Worm (Caenorhabditis elegans) whole organism, L1 larva: ENCODE data around the gene F42C5.9.

Experiments
- C16A3.4 ChIP-seq: fragments of 150-350 bp; optimal IDR thresholded peaks from 2 replicates; lab custom pipeline; 2014; ENCODE audit warnings: missing biosample characterization, missing genetic modification characterization
- Y116A8C.19 ChIP-seq: sonication (generic microtip); optimal IDR thresholded peaks from 2 replicates; lab custom pipeline; 2016; ENCODE audit warnings: missing compliant biosample characterization, missing genetic modification characterization, borderline replicate concordance
- aha-1 ChIP-seq: fragments of 150-350 bp; optimal IDR thresholded peaks from 2 replicates; lab custom pipeline; 2014; ENCODE audit warnings: missing biosample characterization, missing genetic modification characterization
- ama-1 ChIP-seq: fragments of 150-350 bp; optimal IDR thresholded peaks from 2 replicates; lab custom pipeline; 2014
- blmp-1 ChIP-seq: fragments of 150-350 bp; optimal IDR thresholded peaks from 2 replicates; lab custom pipeline; 2014; ENCODE audit warnings: missing biosample characterization, missing genetic modification characterization
- dpl-1 ChIP-seq, 3 experiments: fragments of 150-350 bp in 2 of 3; sonication (generic microtip) in 1 of 3; optimal IDR thresholded peaks; 2 replicates each; lab custom pipeline; 2014 to 2017; ENCODE audit warnings: missing biosample characterization in 3 of 3, missing genetic modification characterization in 3 of 3, missing genetic modification reagents in 3 of 3
- dsc-1 ChIP-seq: sonication (generic microtip); optimal IDR thresholded peaks from 2 replicates; lab custom pipeline; 2016; ENCODE audit warnings: mild to moderate bottlenecking, missing genetic modification characterization, missing compliant biosample characterization
- efl-1 ChIP-seq, 4 experiments: fragments of 150-350 bp; optimal IDR thresholded peaks in 3 of 4; peaks in 1 of 4; 1 replicate in 1 of 4; 2 replicates in 3 of 4; lab custom pipeline; 2014; ENCODE audit warnings: missing biosample characterization in 2 of 4, missing genetic modification characterization in 2 of 4, missing genetic modification reagents in 2 of 4
- efl-3 ChIP-seq: fragments of 200-800 bp; sonication (Bioruptor generic); optimal IDR thresholded peaks from 2 replicates; lab custom pipeline; 2018; ENCODE audit warnings: mild to moderate bottlenecking, missing genetic modification characterization, missing compliant biosample characterization
- ets-5 ChIP-seq: fragments of 200-800 bp; sonication (Bioruptor generic); IDR thresholded peaks from 2 replicates; pipeline ENCODE4 v1.3.6; 2022; ENCODE audit warnings: missing genetic modification characterization, missing compliant biosample characterization
- fkh-8 ChIP-seq: sonication (generic microtip); optimal IDR thresholded peaks from 2 replicates; lab custom pipeline; 2016; ENCODE audit warnings: mild to moderate bottlenecking, missing genetic modification characterization, missing compliant biosample characterization
- grh-1 ChIP-seq: fragments of 200-800 bp; sonication (Bioruptor generic); IDR thresholded peaks from 2 replicates; pipeline ENCODE4 v1.3.6; 2022; ENCODE audit warnings: missing genetic modification reagents, missing genetic modification characterization, missing compliant biosample characterization
- hlh-4 ChIP-seq: sonication (generic microtip); optimal IDR thresholded peaks from 2 replicates; lab custom pipeline; 2016; ENCODE audit warnings: mild to moderate bottlenecking, missing genetic modification characterization, missing compliant biosample characterization
- hpl-2 ChIP-seq: fragments of 150-350 bp; optimal IDR thresholded peaks from 2 replicates; lab custom pipeline; 2014; ENCODE audit warnings: missing biosample characterization, missing genetic modification reagents, missing genetic modification characterization
- jun-1 ChIP-seq: fragments of 150-350 bp; optimal IDR thresholded peaks from 2 replicates; lab custom pipeline; 2014; ENCODE audit warnings: missing biosample characterization, missing genetic modification reagents, missing genetic modification characterization
- lin-13 ChIP-seq: fragments of 150-350 bp; optimal IDR thresholded peaks from 2 replicates; lab custom pipeline; 2014; ENCODE audit warnings: missing biosample characterization, missing genetic modification reagents, missing genetic modification characterization
- lin-14 ChIP-seq: fragments of 200-800 bp; sonication (Bioruptor generic); optimal IDR thresholded peaks from 2 replicates; lab custom pipeline; 2018; ENCODE audit warnings: mild to moderate bottlenecking, missing genetic modification characterization, moderate library complexity, missing compliant biosample characterization
- nhr-11 ChIP-seq: fragments of 150-350 bp; optimal IDR thresholded peaks from 2 replicates; lab custom pipeline; 2014; ENCODE audit warnings: missing biosample characterization, missing genetic modification characterization
- nhr-12 ChIP-seq: sonication (generic microtip); optimal IDR thresholded peaks from 2 replicates; lab custom pipeline; 2017; ENCODE audit warnings: missing biosample characterization, missing genetic modification characterization
- nhr-19 ChIP-seq: fragments of 200-800 bp; sonication (Bioruptor generic); conservative IDR thresholded peaks from 2 replicates; pipeline ENCODE4 v1.3.6; 2022; ENCODE audit warnings: missing genetic modification characterization, missing compliant biosample characterization
- nhr-20 ChIP-seq: sonication (generic microtip); optimal IDR thresholded peaks from 2 replicates; lab custom pipeline; 2016; ENCODE audit warnings: mild to moderate bottlenecking, missing genetic modification characterization, missing compliant biosample characterization
- nhr-28 ChIP-seq: fragments of 150-350 bp; optimal IDR thresholded peaks from 2 replicates; lab custom pipeline; 2014; ENCODE audit warnings: missing biosample characterization, missing genetic modification characterization
- nhr-71 ChIP-seq: sonication (generic microtip); optimal IDR thresholded peaks from 2 replicates; lab custom pipeline; 2016; ENCODE audit warnings: mild to moderate bottlenecking, missing genetic modification characterization, moderate library complexity, missing compliant biosample characterization
- nhr-77 ChIP-seq: fragments of 150-350 bp; optimal IDR thresholded peaks from 2 replicates; lab custom pipeline; 2014; ENCODE audit warnings: missing biosample characterization, missing genetic modification characterization
- nhr-84 ChIP-seq: sonication (generic microtip); optimal IDR thresholded peaks from 2 replicates; lab custom pipeline; 2017; ENCODE audit warnings: missing biosample characterization, missing genetic modification characterization
- nhr-85 ChIP-seq: sonication (generic microtip); peaks from one replicate; lab custom pipeline; 2016; ENCODE audit warnings: missing genetic modification characterization, inconsistent platforms, missing compliant biosample characterization
- pag-3 ChIP-seq: sonication (generic microtip); optimal IDR thresholded peaks from 2 replicates; lab custom pipeline; 2017; ENCODE audit warnings: missing genetic modification characterization, mild to moderate bottlenecking, missing compliant biosample characterization, antibody characterized with exemption, borderline replicate concordance; ENCODE audit not compliant: insufficient read depth
- pax-3 ChIP-seq: fragments of 200-800 bp; sonication (Bioruptor generic); optimal IDR thresholded peaks from 2 replicates; lab custom pipeline; 2018; ENCODE audit warnings: mild to moderate bottlenecking, missing genetic modification characterization, moderate library complexity, missing compliant biosample characterization
- rnt-1 ChIP-seq: sonication (generic microtip); optimal IDR thresholded peaks from 2 replicates; lab custom pipeline; 2016; ENCODE audit warnings: mild to moderate bottlenecking, missing genetic modification characterization, moderate library complexity, missing compliant biosample characterization
- skn-1 ChIP-seq: fragments of 150-350 bp; optimal IDR thresholded peaks from 2 replicates; lab custom pipeline; 2014; ENCODE audit warnings: missing biosample characterization, missing genetic modification characterization
- snpc-4 ChIP-seq: fragments of 150-350 bp; optimal IDR thresholded peaks from 2 replicates; lab custom pipeline; 2014; ENCODE audit warnings: missing biosample characterization, missing genetic modification characterization
- snu-23 ChIP-seq: sonication (generic microtip); optimal IDR thresholded peaks from 2 replicates; lab custom pipeline; 2016; ENCODE audit warnings: missing genetic modification characterization, missing compliant biosample characterization
- tlp-1 ChIP-seq: fragments of 150-350 bp; optimal IDR thresholded peaks from 2 replicates; lab custom pipeline; 2014; ENCODE audit warnings: missing biosample characterization, missing genetic modification characterization
- zag-1 ChIP-seq: fragments of 150-350 bp; optimal IDR thresholded peaks from 2 replicates; lab custom pipeline; 2014; ENCODE audit warnings: missing biosample characterization, missing genetic modification characterization
- zip-4 ChIP-seq: fragments of 200-800 bp; sonication (Bioruptor generic); optimal IDR thresholded peaks from 2 replicates; lab custom pipeline; 2018; ENCODE audit warnings: mild to moderate bottlenecking, missing genetic modification characterization, moderate library complexity, missing compliant biosample characterization
- ztf-4 ChIP-seq: fragments of 150-350 bp; optimal IDR thresholded peaks from 2 replicates; lab custom pipeline; 2014; ENCODE audit warnings: missing biosample characterization, missing genetic modification characterization

The F42C5.9 gene

DNA sequence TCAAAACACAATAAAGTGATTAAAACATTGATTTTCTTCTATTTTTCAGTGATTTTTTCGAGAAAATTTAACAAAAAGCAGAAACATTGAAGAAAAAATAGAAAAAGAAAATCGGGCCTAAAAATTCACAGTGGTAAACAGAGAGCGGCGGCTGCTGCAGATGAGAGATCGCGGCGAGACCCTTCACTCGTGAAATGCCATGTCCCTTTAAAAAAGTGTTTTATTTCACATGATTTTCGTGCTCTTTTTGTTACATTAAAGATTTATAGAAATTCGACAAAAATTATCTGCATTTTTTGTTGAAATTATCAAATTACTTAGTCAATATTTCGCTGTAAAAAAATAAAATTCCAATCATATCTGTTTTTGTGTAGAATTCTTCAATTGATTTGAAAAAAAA lies 2.9 kb downstream of the F42C5.9 start (continued):
- TF ChIP-seq pax-3 = no peak
- peak; percentile 34 for TF ChIP-seq skn-1
- peak; percentile 54 for TF ChIP-seq rnt-1 (tag; lab: Kevin White, UChicago)
- peak; percentile 46 to 65 (median 60) for TF ChIP-seq dpl-1 (GFP tag; optimal IDR thresholded peaks at IDR 0.05; lab: Kevin White, UChicago)
- TF ChIP-seq ztf-4 = no peak
- no peak for TF ChIP-seq hpl-2 (GFP tag; lab: Kevin White, UChicago)
- no peak for TF ChIP-seq ama-1 (lab: Kevin White, UChicago)
- peak; percentile 38 for TF ChIP-seq fkh-8 (tag; lab: Kevin White, UChicago)
- peak; percentile 79 for TF ChIP-seq snu-23
- TF ChIP-seq zip-4 (GFP tag; lab: Kevin White, UChicago) = no peak
- TF ChIP-seq snpc-4 (tag; lab: Kevin White, UChicago) = peak; percentile 43

DNA sequence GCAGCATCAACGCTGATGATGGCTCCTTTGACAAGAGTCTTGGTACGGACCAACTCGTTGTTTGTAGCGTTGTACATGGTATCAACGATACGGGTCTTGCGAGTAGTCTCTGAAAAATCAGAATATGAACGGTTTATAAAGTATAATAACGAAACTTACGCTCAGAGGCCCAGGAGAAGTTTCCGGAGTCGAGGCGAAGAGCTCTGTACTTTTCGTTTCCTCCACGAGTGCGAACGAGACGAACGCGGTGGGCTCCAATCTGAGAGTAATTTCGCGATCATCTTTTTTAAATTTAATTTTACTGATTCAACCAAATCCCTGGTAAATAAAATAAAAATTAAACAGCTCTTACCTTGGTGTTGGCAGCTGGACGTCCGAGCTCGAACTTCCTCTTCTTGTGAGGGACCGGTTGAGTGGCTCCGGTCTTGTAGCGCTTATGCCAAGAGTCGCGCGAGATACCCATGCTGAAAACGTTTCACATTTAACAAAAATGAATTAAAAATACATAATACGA lies 3.4 kb downstream of the F42C5.9 start, which contains the start of gene rps-8:
Gene rps-8 (minus strand): TSS at position 464 of the 514 bp plus-strand sequence.
- no peak for TF ChIP-seq jun-1
- no peak for TF ChIP-seq efl-1 (optimal IDR thresholded peaks at IDR 0.05; lab: Kevin White, UChicago)
- TF ChIP-seq efl-1 (GFP tag; optimal IDR thresholded peaks at IDR 0.05 in 1 of 2; lab: Kevin White, UChicago) = peak in 1 of 2 experiments; percentile 4
- peak; percentile 14 for TF ChIP-seq dsc-1 (tag; lab: Kevin White, UChicago)

DNA sequence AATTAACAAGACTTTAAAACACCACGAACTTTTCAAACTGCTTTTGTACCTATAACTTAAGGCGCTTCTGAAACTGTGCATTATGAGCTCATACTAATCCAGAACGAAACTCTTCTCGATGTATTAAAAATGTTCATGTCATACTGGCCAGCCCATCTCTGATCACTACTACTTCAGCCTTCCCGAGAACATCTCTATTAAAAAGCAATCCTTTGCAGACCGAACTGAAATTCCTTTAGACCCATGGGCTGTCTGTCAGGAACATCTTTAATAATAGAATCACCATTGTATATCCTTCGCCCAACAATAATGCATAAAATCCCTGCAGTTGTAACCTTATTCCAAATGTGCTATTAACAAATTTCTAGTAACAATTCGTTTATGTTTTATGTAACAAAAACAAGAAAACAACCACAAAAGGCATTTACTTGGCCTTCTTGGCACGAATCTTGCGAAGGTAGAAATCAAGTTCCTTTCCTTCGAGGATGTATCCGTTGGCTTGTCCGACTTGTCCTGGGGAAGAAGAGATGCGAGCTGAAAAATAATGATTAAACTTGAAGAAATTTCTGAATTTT lies 4.2 kb downstream of the F42C5.9 start:
- TF ChIP-seq efl-1 (optimal IDR thresholded peaks at IDR 0.05; lab: Kevin White, UChicago) (no peak), efl-1 (GFP tag; optimal IDR thresholded peaks at IDR 0.05 in 1 of 2; lab: Kevin White, UChicago) (peak in 1 of 2 experiments; percentile 65), nhr-77 (no peak), nhr-85 (tag; lab: Kevin White, UChicago) (peak; percentile 69)

DNA sequence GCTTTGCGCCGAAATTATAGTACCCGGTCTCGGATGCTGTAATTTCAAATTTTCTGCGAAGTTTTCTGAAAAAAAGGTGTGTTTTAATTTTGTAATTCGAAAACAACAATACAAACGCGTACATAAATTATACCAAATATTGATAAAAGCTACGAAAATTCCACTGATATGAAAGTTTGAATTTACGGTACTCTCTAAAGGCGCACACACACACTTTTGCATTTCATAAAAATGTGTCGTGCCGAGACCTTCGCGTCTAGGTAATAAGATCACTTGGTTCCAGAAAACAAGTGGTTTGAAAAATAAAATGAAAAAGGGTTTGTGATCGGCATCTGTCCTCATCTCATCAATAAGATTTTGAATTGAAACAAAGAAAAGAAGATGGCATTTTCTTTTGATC lies 6.1 kb downstream of the F42C5.9 start:
- TF ChIP-seq nhr-85 (tag; lab: Kevin White, UChicago) (peak; percentile 77), ets-5 (GFP tag; lab: Robert Waterston, UW) (no peak), efl-1 (optimal IDR thresholded peaks at IDR 0.05; lab: Kevin White, UChicago) (no peak), efl-1 (GFP tag; optimal IDR thresholded peaks at IDR 0.05 in 1 of 2; lab: Kevin White, UChicago) (no peak), dsc-1 (tag; lab: Kevin White, UChicago) (no peak), aha-1 (tag; lab: Kevin White, UChicago) (no peak), ama-1 (lab: Kevin White, UChicago) (peak; percentile 14), lin-14 (GFP tag; lab: Kevin White, UChicago) (peak; percentile 0), blmp-1 (tag; lab: Kevin White, UChicago) (no peak)

DNA sequence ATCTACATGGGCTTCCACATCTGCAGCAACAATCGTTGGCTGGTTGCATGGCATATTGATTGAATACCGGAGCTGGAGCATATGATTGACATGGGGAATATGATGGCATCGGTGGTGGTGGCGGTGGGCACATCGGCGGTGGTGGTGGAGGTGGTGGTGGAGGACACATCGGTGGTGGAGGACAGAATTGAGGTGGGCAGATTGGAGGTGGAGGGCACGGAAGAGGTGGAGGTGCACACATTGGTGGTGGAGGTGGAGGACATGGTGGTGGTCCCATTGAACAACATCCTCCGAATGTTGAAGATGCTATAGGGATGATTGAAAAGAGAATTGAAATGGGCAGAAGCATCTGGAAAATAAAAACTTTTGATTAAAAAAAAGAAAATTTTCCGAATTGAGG lies 6.5 kb downstream of the F42C5.9 start, which contains the start of gene grl-4:
Gene grl-4 (minus strand): TSS at position 351 of the 400 bp plus-strand sequence.
- TF ChIP-seq lin-14 (GFP tag; lab: Kevin White, UChicago) (no peak), lin-13 (GFP tag; lab: Kevin White, UChicago) (no peak), tlp-1 (tag; lab: Kevin White, UChicago) (no peak), efl-1 (optimal IDR thresholded peaks at IDR 0.05; lab: Kevin White, UChicago) (no peak), efl-1 (GFP tag; optimal IDR thresholded peaks at IDR 0.05 in 1 of 2; lab: Kevin White, UChicago) (peak in 1 of 2 experiments; percentile 53)

DNA sequence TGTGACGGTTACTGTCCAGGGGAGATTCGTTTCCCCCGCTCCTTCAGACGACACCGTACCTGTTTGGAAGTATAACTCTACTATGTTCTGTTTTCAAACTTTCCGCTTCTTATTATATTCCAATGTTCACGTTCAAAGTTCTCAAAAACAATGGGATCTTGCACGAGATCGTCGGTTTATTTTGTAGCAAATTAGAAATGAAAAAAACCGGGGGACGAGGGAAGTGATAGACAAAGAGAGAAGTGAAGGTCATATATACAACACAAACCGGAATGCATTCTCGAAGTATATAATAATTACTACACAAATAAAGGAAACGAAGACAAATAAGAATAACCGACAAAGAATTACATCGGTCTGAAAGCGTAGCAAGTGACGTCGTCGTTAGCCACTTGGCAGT lies 7.2 kb downstream of the F42C5.9 start:
- no peak for TF ChIP-seq C16A3.4 (tag; lab: Kevin White, UChicago)
- TF ChIP-seq nhr-85 (tag; lab: Kevin White, UChicago) = peak; percentile 76
- no peak for TF ChIP-seq zag-1 (tag; lab: Kevin White, UChicago)
- TF ChIP-seq grh-1 = no peak
- no peak for TF ChIP-seq dsc-1 (tag; lab: Kevin White, UChicago)
- no peak for TF ChIP-seq nhr-19 (GFP tag; lab: Robert Waterston, UW)
- no peak for TF ChIP-seq nhr-12 (tag; lab: Kevin White, UChicago)
- no peak for TF ChIP-seq pag-3
- peak; percentile 16 for TF ChIP-seq snu-23
- no peak for TF ChIP-seq nhr-84 (tag; lab: Kevin White, UChicago)
- TF ChIP-seq efl-3 (GFP tag; lab: Kevin White, UChicago) = no peak
- no peak for TF ChIP-seq Y116A8C.19 (tag; lab: Kevin White, UChicago)
- TF ChIP-seq hlh-4 (tag; lab: Kevin White, UChicago) = no peak
- peak; percentile 11 for TF ChIP-seq nhr-20
- no peak for TF ChIP-seq nhr-11 (tag; lab: Kevin White, UChicago)
- no peak for TF ChIP-seq fkh-8 (tag; lab: Kevin White, UChicago)
- TF ChIP-seq nhr-71 (tag; lab: Kevin White, UChicago) = peak; percentile 15
- no peak for TF ChIP-seq nhr-28 (tag; lab: Kevin White, UChicago)
- TF ChIP-seq lin-14 (GFP tag; lab: Kevin White, UChicago) = peak; percentile 52
